Fruit fly (Drosophila melanogaster): Measurements from ENCODE around the gene sNPF.

Gene sNPF

dm6 chr2L:19989658-19990362, 37.9 kb upstream of the sNPF start:
- peak in 1 of 2 experiments; percentile 67 for TF ChIP-seq salr (GFP tag; optimal IDR thresholded peaks at IDR 0.05)
- TF ChIP-seq CG15336 (GFP tag; IDR thresholded peaks at IDR 0.05): peak; percentile 23; the same call in 1 of the 2 replicates
- peak; percentile 62 for TF ChIP-seq Eip78C (GFP tag)
- peak; percentile 49 for TF ChIP-seq CG8632 (GFP tag; optimal IDR thresholded peaks at IDR 0.05)
- TF ChIP-seq CG4318 (GFP tag; optimal IDR thresholded peaks at IDR 0.05): peak; percentile 41
- TF ChIP-seq Sox102F (GFP tag; optimal IDR thresholded peaks at IDR 0.05): no peak
- peak; percentile 46 for TF ChIP-seq svp (GFP tag)
- TF ChIP-seq CG7368 (GFP tag; optimal IDR thresholded peaks at IDR 0.05): no peak
- TF ChIP-seq Ets21C (GFP tag; optimal IDR thresholded peaks at IDR 0.05): no peak
- peak; percentile 17 for TF ChIP-seq Hr4 (GFP tag; optimal IDR thresholded peaks at IDR 0.05)
- TF ChIP-seq CG10631 (GFP tag; optimal IDR thresholded peaks at IDR 0.05): peak; percentile 5
- peak; percentile 23 for TF ChIP-seq OdsH (GFP tag; optimal IDR thresholded peaks at IDR 0.05)
- peak; percentile 70 for TF ChIP-seq CG32006 (GFP tag; optimal IDR thresholded peaks at IDR 0.05)
- TF ChIP-seq fkh (GFP tag; optimal IDR thresholded peaks at IDR 0.05): no peak
- TF ChIP-seq net (GFP tag; optimal IDR thresholded peaks at IDR 0.05): no peak
- peak; percentile 23 for TF ChIP-seq CG6276 (GFP tag; optimal IDR thresholded peaks at IDR 0.05)
- TF ChIP-seq Lpt (GFP tag; optimal IDR thresholded peaks at IDR 0.05): no peak
- no peak for TF ChIP-seq CG11902 (GFP tag; optimal IDR thresholded peaks at IDR 0.05)
- no peak for TF ChIP-seq lz (GFP tag; optimal IDR thresholded peaks at IDR 0.05)
- peak; percentile 30 for TF ChIP-seq achi (GFP tag; optimal IDR thresholded peaks at IDR 0.05)
- no peak for TF ChIP-seq CG3032 (tag; optimal IDR thresholded peaks at IDR 0.05)
- no peak for TF ChIP-seq CG31627 (GFP tag; optimal IDR thresholded peaks at IDR 0.05)
- peak; percentile 27 for TF ChIP-seq CG34406 (GFP tag; optimal IDR thresholded peaks at IDR 0.05)
- TF ChIP-seq acj6 (GFP tag; optimal IDR thresholded peaks at IDR 0.05): peak; percentile 22
- TF ChIP-seq CG8119 (GFP tag; IDR thresholded peaks at IDR 0.05): peak; percentile 46; the same call in 2 of the 3 replicates

- no peak for TF ChIP-seq CG7368 (GFP tag; optimal IDR thresholded peaks at IDR 0.05)
- TF ChIP-seq CG6854 (GFP tag; optimal IDR thresholded peaks at IDR 0.05): no peak
- TF ChIP-seq esn (GFP tag; optimal IDR thresholded peaks at IDR 0.05): no peak
- no peak for TF ChIP-seq Hr38 (GFP tag; optimal IDR thresholded peaks at IDR 0.05)
- no peak for TF ChIP-seq Ets96B (tag; optimal IDR thresholded peaks at IDR 0.05)
These were observed 35.2 kb upstream of the sNPF start for dm6 chr2L:19992427-19992998.

dm6 chr2L:19998139-19998538, 29.6 kb upstream of the sNPF start:
- no peak for TF ChIP-seq salr (GFP tag; optimal IDR thresholded peaks at IDR 0.05)
- no peak for TF ChIP-seq CG8319 (GFP tag; optimal IDR thresholded peaks at IDR 0.05)
- TF ChIP-seq Eip75B (GFP tag; optimal IDR thresholded peaks at IDR 0.05): no peak
- no peak for TF ChIP-seq eg (GFP tag; IDR thresholded peaks at IDR 0.05)
- TF ChIP-seq svp (GFP tag): no peak
- no peak for TF ChIP-seq dac (GFP tag; optimal IDR thresholded peaks at IDR 0.05)
- no peak for TF ChIP-seq CG6163 (GFP tag; IDR thresholded peaks at IDR 0.05)
- TF ChIP-seq achi (GFP tag; optimal IDR thresholded peaks at IDR 0.05): no peak
- TF ChIP-seq fkh (GFP tag; optimal IDR thresholded peaks at IDR 0.05): peak; percentile 69

dm6 chr2L:20002086-20002485, 25.6 kb upstream of the sNPF start:
- TF ChIP-seq Blimp-1 (GFP tag; optimal IDR thresholded peaks at IDR 0.05) (no peak), Sox14 (GFP tag; optimal IDR thresholded peaks at IDR 0.05) (peak; percentile 38), CG1621 (tag; optimal IDR thresholded peaks at IDR 0.05) (peak; percentile 20), Sox102F (GFP tag; optimal IDR thresholded peaks at IDR 0.05) (peak; percentile 37), CG34406 (GFP tag; optimal IDR thresholded peaks at IDR 0.05) (peak; percentile 25), Eip93F (GFP tag; optimal IDR thresholded peaks at IDR 0.05) (no peak), fkh (GFP tag; optimal IDR thresholded peaks at IDR 0.05) (no peak), pdm3 (GFP tag; optimal IDR thresholded peaks at IDR 0.05) (peak; percentile 55), CG6808 (GFP tag; optimal IDR thresholded peaks at IDR 0.05) (peak; percentile 54), spab (GFP tag; optimal IDR thresholded peaks at IDR 0.05) (peak; percentile 57), CG10631 (GFP tag; optimal IDR thresholded peaks at IDR 0.05) (peak; percentile 52), eg (GFP tag; IDR thresholded peaks at IDR 0.05) (no peak), ss (GFP tag; optimal IDR thresholded peaks at IDR 0.05) (peak in 1 of 2 experiments; percentile 50), Ets21C (GFP tag; optimal IDR thresholded peaks at IDR 0.05) (no peak), CG15336 (GFP tag; IDR thresholded peaks at IDR 0.05) (0 out of 2 replicates have a peak, but pooled peaks have one; percentile 17), CG8119 (GFP tag; IDR thresholded peaks at IDR 0.05) (no peak), Met (GFP tag; optimal IDR thresholded peaks at IDR 0.05) (peak; percentile 49), acj6 (GFP tag; optimal IDR thresholded peaks at IDR 0.05) (peak; percentile 56), CG9139 (GFP tag; optimal IDR thresholded peaks at IDR 0.05) (no peak), Gug (GFP tag; IDR thresholded peaks at IDR 0.05) (peak; percentile 24; the same call in 1 of the 2 replicates)
